Worm (Caenorhabditis elegans): ENCODE results near the gene pyc-1.
A peak's percentile ranks its signal among the peaks of the same experiment; 100 is the strongest.

pyc-1 gene

ce11 chrV:11798320-11798719 lies 24.0 kb downstream of the pyc-1 start:
- TF ChIP-seq lir-3 (tag; optimal IDR thresholded peaks at IDR 0.05; ENCODE audit: poor library complexity) (peak; percentile 20), zag-1 (tag; optimal IDR thresholded peaks at IDR 0.05) (no peak), nhr-12 (tag; optimal IDR thresholded peaks at IDR 0.05) (no peak), nhr-28 (tag; optimal IDR thresholded peaks at IDR 0.05) (no peak), unc-98 (GFP tag; IDR thresholded peaks at IDR 0.05) (no peak), lin-15B (tag; optimal IDR thresholded peaks at IDR 0.05) (no peak), nhr-47 (tag; optimal IDR thresholded peaks at IDR 0.05) (no peak), pag-3 (tag; optimal IDR thresholded peaks at IDR 0.05; ENCODE audit: borderline replicate concordance, insufficient read depth) (peak; percentile 77), nhr-71 (tag; optimal IDR thresholded peaks at IDR 0.05) (peak; percentile 73), lin-13 (GFP tag; optimal IDR thresholded peaks at IDR 0.05) (no peak), nhr-77 (tag; optimal IDR thresholded peaks at IDR 0.05) (no peak), nhr-20 (tag; optimal IDR thresholded peaks at IDR 0.05) (peak; percentile 67), irx-1 (tag; optimal IDR thresholded peaks at IDR 0.05) (no peak), vab-15 (tag; optimal IDR thresholded peaks at IDR 0.05) (no peak), lin-35 (GFP tag; optimal IDR thresholded peaks at IDR 0.05) (peak in 1 of 2 experiments; percentile 53), C04F5.9 (tag; optimal IDR thresholded peaks at IDR 0.05) (no peak), ama-1 (optimal IDR thresholded peaks at IDR 0.05) (no peak), egl-27 (tag; optimal IDR thresholded peaks at IDR 0.05) (no peak), nhr-19 (GFP tag; conservative IDR thresholded peaks at IDR 0.05) (peak; percentile 26; the same call in 1 of the 2 replicates), snu-23 (GFP tag; optimal IDR thresholded peaks at IDR 0.05) (peak; percentile 21), xbp-1 (tag; optimal IDR thresholded peaks at IDR 0.05) (no peak), dpl-1 (GFP tag; optimal IDR thresholded peaks at IDR 0.05) (no peak), ces-1 (GFP tag; optimal IDR thresholded peaks at IDR 0.05) (no peak), ceh-63 (GFP tag; optimal IDR thresholded peaks at IDR 0.05) (no peak), efl-1 (optimal IDR thresholded peaks at IDR 0.05) (no peak), efl-1 (GFP tag; optimal IDR thresholded peaks at IDR 0.05 in 1 of 2) (peak in 1 of 2 experiments; percentile 80), mep-1 (tag; optimal IDR thresholded peaks at IDR 0.05) (no peak), elt-3 (tag; optimal IDR thresholded peaks at IDR 0.05) (peak in 1 of 6 experiments; percentile 19), unc-86 (tag; optimal IDR thresholded peaks at IDR 0.05) (no peak), nhr-85 (tag) (peak; percentile 74), nhr-237 (tag; optimal IDR thresholded peaks at IDR 0.05) (no peak), sox-4 (tag; optimal IDR thresholded peaks at IDR 0.05) (no peak), lin-14 (GFP tag; optimal IDR thresholded peaks at IDR 0.05) (peak; percentile 24)

ce11 chrV:11797272-11797855 lies 25.0 kb downstream of the pyc-1 start:
- no peak for TF ChIP-seq efl-3 (GFP tag; optimal IDR thresholded peaks at IDR 0.05)
- no peak for TF ChIP-seq nhr-90 (tag; optimal IDR thresholded peaks at IDR 0.05; ENCODE audit: poor library complexity)
- no peak for TF ChIP-seq sup-37 (GFP tag; optimal IDR thresholded peaks at IDR 0.05)
- TF ChIP-seq vab-15 (tag; optimal IDR thresholded peaks at IDR 0.05): no peak
- no peak for TF ChIP-seq efl-1 (optimal IDR thresholded peaks at IDR 0.05)
- peak in 1 of 2 experiments; percentile 93 for TF ChIP-seq efl-1 (GFP tag; optimal IDR thresholded peaks at IDR 0.05 in 1 of 2)
- TF ChIP-seq lin-14 (GFP tag; optimal IDR thresholded peaks at IDR 0.05): peak; percentile 27
- TF ChIP-seq ceh-82 (tag; optimal IDR thresholded peaks at IDR 0.05): no peak
- peak; percentile 60 for TF ChIP-seq blmp-1 (tag; optimal IDR thresholded peaks at IDR 0.05)
- TF ChIP-seq mdl-1 (tag; optimal IDR thresholded peaks at IDR 0.05): no peak
- TF ChIP-seq unc-30 (tag; optimal IDR thresholded peaks at IDR 0.05): no peak
- no peak for TF ChIP-seq nhr-19 (GFP tag; conservative IDR thresholded peaks at IDR 0.05)
- no peak for TF ChIP-seq aha-1 (tag; optimal IDR thresholded peaks at IDR 0.05)
- TF ChIP-seq nhr-28 (tag; optimal IDR thresholded peaks at IDR 0.05): no peak
- no peak for TF ChIP-seq nhr-11 (tag; optimal IDR thresholded peaks at IDR 0.05)
- TF ChIP-seq C34B4.2 (tag; optimal IDR thresholded peaks at IDR 0.05): no peak
- TF ChIP-seq rnt-1 (tag; optimal IDR thresholded peaks at IDR 0.05): no peak
- no peak for TF ChIP-seq Y116A8C.19 (tag; optimal IDR thresholded peaks at IDR 0.05; ENCODE audit: borderline replicate concordance)
- no peak for TF ChIP-seq nhr-12 (tag; optimal IDR thresholded peaks at IDR 0.05)
- TF ChIP-seq nhr-47 (tag; optimal IDR thresholded peaks at IDR 0.05): no peak
- TF ChIP-seq fos-1 (tag; optimal IDR thresholded peaks at IDR 0.05): no peak
- no peak for TF ChIP-seq C04F5.9 (tag; optimal IDR thresholded peaks at IDR 0.05)
- TF ChIP-seq mab-9 (GFP tag; IDR thresholded peaks at IDR 0.05): no peak
- no peak for TF ChIP-seq lin-13 (GFP tag; optimal IDR thresholded peaks at IDR 0.05)
- TF ChIP-seq ceh-88 (GFP tag; IDR thresholded peaks at IDR 0.05): no peak
- TF ChIP-seq F16B12.6 (tag; optimal IDR thresholded peaks at IDR 0.05): no peak
- TF ChIP-seq aly-2 (tag; optimal IDR thresholded peaks at IDR 0.05): no peak
- no peak for TF ChIP-seq nhr-77 (tag; optimal IDR thresholded peaks at IDR 0.05)
- TF ChIP-seq alr-1 (tag; optimal IDR thresholded peaks at IDR 0.05; ENCODE audit: borderline replicate concordance): no peak
